Fruit fly (Drosophila melanogaster): ENCODE data around the gene BI-1.

The BI-1 gene

dm6 chr3L:8338921-8339320 is 30.2 kb upstream of the BI-1 start, which contains the start of gene Pex2 (continued):
- peak; percentile 98 for TF ChIP-seq svp (GFP tag)
- no peak for TF ChIP-seq Hr38 (GFP tag; optimal IDR thresholded peaks at IDR 0.05)
- TF ChIP-seq Sox15 (GFP tag; optimal IDR thresholded peaks at IDR 0.05), result no peak
- no peak for TF ChIP-seq CG31627 (GFP tag; optimal IDR thresholded peaks at IDR 0.05)
- no peak for TF ChIP-seq vri (GFP tag; optimal IDR thresholded peaks at IDR 0.05)
- no peak for TF ChIP-seq achi (GFP tag; optimal IDR thresholded peaks at IDR 0.05)
- TF ChIP-seq Smox (GFP tag; optimal IDR thresholded peaks at IDR 0.05), result no peak
- TF ChIP-seq Met (GFP tag; optimal IDR thresholded peaks at IDR 0.05), result peak; percentile 27

dm6 chr3L:8336372-8336771 is 27.6 kb upstream of the BI-1 start, which contains the start of gene Cpr66Cb:
Gene Cpr66Cb, plus strand, starts transcription at chr3L:8336672.
- no peak for TF ChIP-seq CG4318 (GFP tag; optimal IDR thresholded peaks at IDR 0.05)
- peak; percentile 7 for TF ChIP-seq Lpt (GFP tag; optimal IDR thresholded peaks at IDR 0.05)
- peak; percentile 53 for TF ChIP-seq CG32006 (GFP tag; optimal IDR thresholded peaks at IDR 0.05)
- 0 out of 3 replicates have a peak, but pooled peaks have one; percentile 16 for TF ChIP-seq eg (GFP tag; IDR thresholded peaks at IDR 0.05)

dm6 chr3L:8334338-8334737 is 25.6 kb upstream of the BI-1 start:
- TF ChIP-seq Hr4 (GFP tag; optimal IDR thresholded peaks at IDR 0.05) (peak; percentile 48), CG4318 (GFP tag; optimal IDR thresholded peaks at IDR 0.05) (peak; percentile 25), Sox102F (GFP tag; optimal IDR thresholded peaks at IDR 0.05) (no peak), CG15336 (GFP tag; IDR thresholded peaks at IDR 0.05) (0 out of 2 replicates have a peak, but pooled peaks have one; percentile 21), CG6276 (GFP tag; optimal IDR thresholded peaks at IDR 0.05) (peak; percentile 39), net (GFP tag; optimal IDR thresholded peaks at IDR 0.05) (no peak), CG32006 (GFP tag; optimal IDR thresholded peaks at IDR 0.05) (peak; percentile 35), CG8119 (GFP tag; IDR thresholded peaks at IDR 0.05) (peak; percentile 59; the same call in 2 of the 3 replicates), CG1621 (tag; optimal IDR thresholded peaks at IDR 0.05) (no peak), eg (GFP tag; IDR thresholded peaks at IDR 0.05) (peak; percentile 60; the same call in 2 of the 3 replicates)

- TF ChIP-seq Hr4 (GFP tag; optimal IDR thresholded peaks at IDR 0.05) (peak; percentile 36), dac (GFP tag; optimal IDR thresholded peaks at IDR 0.05) (no peak), CG32006 (GFP tag; optimal IDR thresholded peaks at IDR 0.05) (peak; percentile 2), CG11762 (GFP tag; optimal IDR thresholded peaks at IDR 0.05; ENCODE audit: insufficient read depth) (no peak), CG15336 (GFP tag; IDR thresholded peaks at IDR 0.05) (0 out of 2 replicates have a peak, but pooled peaks have one; percentile 27), CG8119 (GFP tag; IDR thresholded peaks at IDR 0.05) (peak; percentile 58), CG10669 (GFP tag; optimal IDR thresholded peaks at IDR 0.05) (no peak), Eip78C (GFP tag) (peak; percentile 41), CG6276 (GFP tag; optimal IDR thresholded peaks at IDR 0.05) (peak; percentile 61)
Measured at dm6 chr3L:8333574-8333973, 24.8 kb upstream of the BI-1 start.

dm6 chr3L:8331414-8331813 is 22.7 kb upstream of the BI-1 start:
- no peak for TF ChIP-seq CG7368 (GFP tag; optimal IDR thresholded peaks at IDR 0.05)
- TF ChIP-seq fd59A (GFP tag; optimal IDR thresholded peaks at IDR 0.05), result no peak
- TF ChIP-seq CG6276 (GFP tag; optimal IDR thresholded peaks at IDR 0.05), result no peak
- TF ChIP-seq lz (GFP tag; optimal IDR thresholded peaks at IDR 0.05), result no peak
- TF ChIP-seq Ets21C (GFP tag; optimal IDR thresholded peaks at IDR 0.05), result no peak

- peak; percentile 12 for TF ChIP-seq Eip78C (GFP tag)
- no peak for TF ChIP-seq CG32006 (GFP tag; optimal IDR thresholded peaks at IDR 0.05)
Measured at dm6 chr3L:8329005-8329404, 20.3 kb upstream of the BI-1 start.

- no peak for TF ChIP-seq CG8632 (GFP tag; optimal IDR thresholded peaks at IDR 0.05)
Measured at dm6 chr3L:8328283-8328682, 19.5 kb upstream of the BI-1 start, which contains the start of gene CG34462. Gene CG34462, plus strand, starts transcription at chr3L:8328583.
